Worm (Caenorhabditis elegans) whole organism, L3 larva: ENCODE measurements around the gene Y51H4A.937.
"Not testable (repeated sequence)": the region's sequence is repeated elsewhere in the genome, so short reads cannot be mapped to it uniquely, and the experiment has no call there.

Source experiments
- aly-2 ChIP-seq: fragments of 150-350 bp; optimal IDR thresholded peaks from 2 replicates; lab custom pipeline; 2014; ENCODE audit warnings: missing biosample characterization, missing genetic modification characterization
- ama-1 ChIP-seq: fragments of 150-350 bp; optimal IDR thresholded peaks from 2 replicates; lab custom pipeline; 2018
- ceh-16 ChIP-seq: sonication (generic microtip); optimal IDR thresholded peaks from 2 replicates; lab custom pipeline; 2017; ENCODE audit warnings: missing biosample characterization, missing genetic modification characterization
- ceh-28 ChIP-seq: fragments of 150-350 bp; optimal IDR thresholded peaks from 2 replicates; lab custom pipeline; 2014; ENCODE audit warnings: missing biosample characterization, missing genetic modification reagents, missing genetic modification characterization
- ceh-9 ChIP-seq: sonication (generic microtip); optimal IDR thresholded peaks from 2 replicates; lab custom pipeline; 2018; ENCODE audit warnings: missing biosample characterization, missing genetic modification characterization
- egl-27 ChIP-seq: sonication (generic microtip); optimal IDR thresholded peaks from 4 replicates; lab custom pipeline; 2017; ENCODE audit warnings: missing biosample characterization, missing genetic modification reagents, missing genetic modification characterization
- egl-5 ChIP-seq: fragments of 150-350 bp; optimal IDR thresholded peaks from 2 replicates; lab custom pipeline; 2017; ENCODE audit warnings: missing biosample characterization, missing genetic modification reagents, missing genetic modification characterization, inconsistent platforms
- elt-2 ChIP-seq: sonication (generic microtip); optimal IDR thresholded peaks from 2 replicates; lab custom pipeline; 2016; ENCODE audit warnings: missing genetic modification reagents, mild to moderate bottlenecking, missing genetic modification characterization, missing compliant biosample characterization
- fkh-10 ChIP-seq: sonication (generic microtip); optimal IDR thresholded peaks from 2 replicates; lab custom pipeline; 2017; ENCODE audit warnings: missing biosample characterization, missing genetic modification reagents, missing genetic modification characterization
- fkh-2 ChIP-seq: fragments of 150-350 bp; optimal IDR thresholded peaks from 2 replicates; lab custom pipeline; 2014; ENCODE audit warnings: missing biosample characterization, missing genetic modification reagents, missing genetic modification characterization
- fos-1 ChIP-seq: fragments of 150-350 bp; optimal IDR thresholded peaks from 2 replicates; lab custom pipeline; 2014; ENCODE audit warnings: missing biosample characterization, missing genetic modification characterization
- hmg-11 ChIP-seq: sonication (generic microtip); optimal IDR thresholded peaks from 2 replicates; lab custom pipeline; 2016; ENCODE audit warnings: missing genetic modification characterization, missing compliant biosample characterization
- jun-1 ChIP-seq: fragments of 150-350 bp; optimal IDR thresholded peaks from 2 replicates; lab custom pipeline; 2014; ENCODE audit warnings: missing biosample characterization, missing genetic modification reagents, missing genetic modification characterization
- lin-15B ChIP-seq: fragments of 150-350 bp; optimal IDR thresholded peaks from 2 replicates; lab custom pipeline; 2014; ENCODE audit warnings: missing biosample characterization, missing genetic modification characterization
- lin-39 ChIP-seq: fragments of 150-350 bp; optimal IDR thresholded peaks from 2 replicates; lab custom pipeline; 2018; ENCODE audit warnings: missing biosample characterization, missing genetic modification reagents, missing genetic modification characterization
- mdl-1 ChIP-seq: fragments of 150-350 bp; optimal IDR thresholded peaks from 2 replicates; lab custom pipeline; 2014; ENCODE audit warnings: missing biosample characterization, missing genetic modification characterization
- mml-1 ChIP-seq: fragments of 150-350 bp; sonication (generic microtip); optimal IDR thresholded peaks from 3 replicates; lab custom pipeline; 2014; ENCODE audit warnings: missing biosample characterization, missing genetic modification characterization
- nfya-1 ChIP-seq: sonication (generic microtip); optimal IDR thresholded peaks from 2 replicates; lab custom pipeline; 2017; ENCODE audit warnings: missing genetic modification characterization, mild to moderate bottlenecking, missing compliant biosample characterization, antibody characterized with exemption, moderate library complexity; ENCODE audit not compliant: insufficient read depth
- nhr-11 ChIP-seq: fragments of 150-350 bp; optimal IDR thresholded peaks from 2 replicates; lab custom pipeline; 2014; ENCODE audit warnings: missing biosample characterization, missing genetic modification characterization
- nhr-12 ChIP-seq: fragments of 150-350 bp; optimal IDR thresholded peaks from 2 replicates; lab custom pipeline; 2014; ENCODE audit warnings: missing biosample characterization, missing genetic modification characterization
- nhr-23 ChIP-seq: fragments of 150-350 bp; optimal IDR thresholded peaks from 2 replicates; lab custom pipeline; 2014; ENCODE audit warnings: missing biosample characterization, missing genetic modification reagents, missing genetic modification characterization
- nhr-25 ChIP-seq: sonication (generic microtip); optimal IDR thresholded peaks from 2 replicates; lab custom pipeline; 2017; ENCODE audit warnings: missing biosample characterization, missing genetic modification characterization
- nhr-43 ChIP-seq: sonication (generic microtip); optimal IDR thresholded peaks from 2 replicates; lab custom pipeline; 2016; ENCODE audit warnings: mild to moderate bottlenecking, missing genetic modification characterization, missing compliant biosample characterization; ENCODE audit not compliant: poor library complexity, severe bottlenecking
- pha-4 ChIP-seq: fragments of 150-350 bp; optimal IDR thresholded peaks from 2 replicates; lab custom pipeline; 2014; ENCODE audit warnings: missing biosample characterization, missing genetic modification reagents, missing genetic modification characterization
- pqm-1 ChIP-seq: fragments of 150-350 bp; optimal IDR thresholded peaks from 2 replicates; lab custom pipeline; 2017; ENCODE audit warnings: missing biosample characterization, missing genetic modification characterization, inconsistent platforms
- sea-2 ChIP-seq: fragments of 150-350 bp; sonication (generic microtip); optimal IDR thresholded peaks from 4 replicates; lab custom pipeline; 2014; ENCODE audit warnings: missing biosample characterization, missing genetic modification reagents, missing genetic modification characterization
- skn-1 ChIP-seq: fragments of 150-350 bp; optimal IDR thresholded peaks from 2 replicates; lab custom pipeline; 2014; ENCODE audit warnings: missing biosample characterization, missing genetic modification characterization
- snpc-4 ChIP-seq: fragments of 150-350 bp; optimal IDR thresholded peaks from 2 replicates; lab custom pipeline; 2014; ENCODE audit warnings: missing biosample characterization, missing genetic modification characterization
- unc-39 ChIP-seq: sonication (generic microtip); optimal IDR thresholded peaks from 4 replicates; lab custom pipeline; 2017; ENCODE audit warnings: missing biosample characterization, missing genetic modification characterization
- unc-62 ChIP-seq: fragments of 150-350 bp; sonication (generic microtip); optimal IDR thresholded peaks from 4 replicates; lab custom pipeline; 2014; ENCODE audit warnings: missing biosample characterization, missing genetic modification reagents, missing genetic modification characterization
- ztf-4 ChIP-seq: fragments of 150-350 bp; optimal IDR thresholded peaks from 2 replicates; lab custom pipeline; 2014; ENCODE audit warnings: missing biosample characterization, missing genetic modification characterization

The Y51H4A.937 gene

DNA sequence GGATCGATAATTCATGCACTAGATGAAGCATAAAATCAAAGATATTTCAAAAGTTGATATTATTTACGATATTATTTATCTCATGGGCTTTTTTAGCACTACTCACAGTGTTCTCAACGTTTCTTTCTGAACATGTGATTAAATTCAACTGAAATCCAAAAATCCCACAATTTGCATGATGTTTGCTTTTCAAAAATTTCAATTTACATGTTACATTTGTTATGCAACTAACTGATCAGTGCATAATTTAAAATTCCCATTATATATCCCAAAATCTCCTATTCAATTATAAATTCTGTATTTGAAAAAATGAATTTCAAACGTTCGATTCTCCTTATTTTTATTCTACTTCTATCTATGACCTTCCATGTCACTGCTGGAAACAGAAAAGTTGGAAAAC lies at the start of gene Y51H4A.937:
Y51H4A.937 (plus strand) TSS at position 301 of the 400 bp plus-strand sequence.
- TF ChIP-seq ceh-28 (tag; lab: Kevin White, UChicago) (no peak), mml-1 (tag; lab: Kevin White, UChicago) (no peak), nhr-43 (tag; lab: Kevin White, UChicago) (no peak), nhr-12 (tag; lab: Kevin White, UChicago) (no peak), fkh-10 (GFP tag; lab: Kevin White, UChicago) (no peak), nhr-11 (tag; lab: Kevin White, UChicago) (no peak), pqm-1 (tag; lab: Kevin White, UChicago) (no peak), mdl-1 (tag; lab: Kevin White, UChicago) (no peak)

DNA sequence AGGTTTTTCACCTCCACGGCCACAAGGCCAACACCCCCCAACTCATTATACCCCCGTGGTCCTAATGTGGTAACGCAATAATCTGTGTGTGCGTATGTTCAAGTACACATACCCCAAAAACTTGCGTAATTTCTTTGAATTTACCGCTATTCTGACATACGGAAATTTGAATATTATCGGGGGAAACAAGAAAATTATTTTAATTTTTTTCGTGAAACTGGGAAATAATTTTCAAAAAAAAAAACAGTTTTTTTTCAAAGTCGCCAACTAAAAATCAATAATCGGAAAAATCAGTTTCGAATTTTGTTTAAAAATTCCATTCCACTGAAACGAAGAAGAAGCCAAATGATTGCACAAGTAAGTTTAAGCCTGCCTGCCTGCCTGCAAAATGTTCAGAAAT lies 47.6 kb upstream of the Y51H4A.937 start, which contains the start of gene Y51H4A.938:
Y51H4A.938 (plus strand) TSS at position 301 of the 400 bp plus-strand sequence.
- TF ChIP-seq skn-1 (tag; lab: Kevin White, UChicago); elt-2; snpc-4 (tag; lab: Kevin White, UChicago): not testable (repeated sequence)

DNA sequence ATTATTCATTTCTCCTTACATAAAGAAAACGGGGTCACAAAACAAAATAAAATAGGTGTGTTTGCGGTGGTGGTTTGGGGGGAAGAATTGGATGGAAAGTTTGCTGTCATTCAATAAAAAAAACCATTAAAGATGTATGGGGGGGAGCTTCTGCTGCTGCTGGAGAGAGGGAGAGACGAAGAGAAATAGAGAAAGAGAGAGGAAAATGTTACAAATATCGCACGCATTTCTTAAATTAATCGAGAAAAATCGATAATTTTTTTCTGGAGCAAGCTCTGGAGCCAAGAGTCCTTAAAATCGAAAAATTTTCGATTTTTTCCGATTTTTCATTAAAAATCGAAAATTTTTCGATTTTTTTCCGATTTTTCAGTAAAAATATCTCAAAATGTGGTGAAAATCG lies 45.7 kb upstream of the Y51H4A.937 start:
- TF ChIP-seq nfya-1 (tag; lab: Kevin White, UChicago): no peak
- no peak for TF ChIP-seq jun-1 (tag; lab: Kevin White, UChicago)
- TF ChIP-seq egl-5: peak; percentile 88
- TF ChIP-seq nhr-12 (tag; lab: Kevin White, UChicago): no peak
- no peak for TF ChIP-seq fkh-2 (tag; lab: Kevin White, UChicago)
- peak; percentile 85 for TF ChIP-seq ceh-28 (tag; lab: Kevin White, UChicago)
- TF ChIP-seq ama-1 (lab: Kevin White, UChicago): peak; percentile 58
- TF ChIP-seq elt-2: peak; percentile 20

DNA sequence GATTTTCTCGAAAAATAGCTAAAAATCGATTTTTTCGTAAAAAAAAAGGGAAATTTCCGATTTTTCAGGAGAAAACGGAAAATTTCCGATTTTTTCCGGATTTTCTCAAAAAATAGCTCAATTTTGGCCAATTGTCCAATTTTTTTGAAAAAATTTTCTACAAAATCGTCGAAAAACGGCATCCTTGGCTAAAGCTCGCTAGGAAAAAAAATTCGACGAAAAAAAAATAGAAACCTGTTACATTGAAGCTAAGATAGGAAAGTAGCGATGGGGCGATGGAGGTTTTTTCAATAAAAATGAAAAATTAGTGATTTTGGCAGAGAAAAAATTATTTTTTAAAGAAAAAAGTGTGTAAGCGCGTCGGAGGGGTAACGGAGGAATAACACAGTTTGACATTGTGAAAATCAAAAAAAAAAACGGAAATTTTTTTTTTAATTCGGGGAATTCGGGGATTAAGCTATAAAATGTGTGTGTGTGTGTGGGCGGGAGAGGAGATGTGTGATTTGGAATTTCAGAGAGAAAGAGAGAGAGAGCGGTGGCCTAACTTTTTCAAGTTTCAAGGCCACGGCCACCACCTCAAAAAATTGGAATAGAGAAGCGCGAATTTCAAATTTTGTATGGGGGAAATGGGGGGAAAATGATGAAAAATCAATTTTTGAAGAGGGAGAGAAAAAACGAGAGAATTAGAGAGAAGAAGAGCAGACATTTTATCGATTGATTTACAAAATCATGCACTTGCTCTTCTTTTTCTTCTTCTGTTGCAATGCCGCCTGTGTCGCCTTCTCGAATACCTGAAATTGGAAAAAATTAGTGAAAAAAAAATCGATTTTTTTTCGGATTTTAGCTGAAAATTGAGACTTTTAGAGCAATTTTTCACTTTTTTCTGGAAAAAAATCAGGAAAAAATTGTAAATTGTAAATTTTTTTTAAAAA lies 44.9 kb upstream of the Y51H4A.937 start:
- no peak for TF ChIP-seq aly-2 (tag; lab: Kevin White, UChicago)
- TF ChIP-seq ceh-28 (tag; lab: Kevin White, UChicago): peak; percentile 11

DNA sequence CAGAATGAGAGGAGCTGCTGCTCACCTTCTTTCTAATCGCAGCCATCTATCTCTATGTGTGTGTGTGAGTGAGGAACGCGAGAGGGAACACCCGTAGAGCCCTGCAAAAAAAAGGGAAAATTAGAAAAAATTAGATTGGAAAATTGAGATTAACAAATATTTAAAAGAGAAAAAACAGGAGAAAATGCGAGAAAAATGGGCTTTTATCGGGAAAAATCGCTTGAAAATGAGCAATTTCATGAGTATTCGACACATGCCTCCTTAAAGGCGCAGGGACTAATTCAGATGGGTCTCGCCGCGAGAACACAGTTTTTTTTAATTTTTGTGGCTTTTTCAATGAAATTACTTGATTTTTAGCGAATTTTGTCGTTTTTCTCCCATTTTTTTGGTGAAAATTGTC lies 39.6 kb upstream of the Y51H4A.937 start, which contains the start of gene rho-1:
rho-1 (minus strand) TSS at position 101 of the 400 bp plus-strand sequence.
- TF ChIP-seq nhr-43 (tag; lab: Kevin White, UChicago) (no peak), sea-2 (no peak), egl-27 (tag; lab: Kevin White, UChicago) (no peak), lin-15B (no peak), elt-2 (no peak), fkh-2 (tag; lab: Kevin White, UChicago) (no peak), hmg-11 (tag; lab: Kevin White, UChicago) (no peak), ceh-16 (tag; lab: Kevin White, UChicago) (no peak)
- TF ChIP-seq, all 47 proteins: peak for 0

DNA sequence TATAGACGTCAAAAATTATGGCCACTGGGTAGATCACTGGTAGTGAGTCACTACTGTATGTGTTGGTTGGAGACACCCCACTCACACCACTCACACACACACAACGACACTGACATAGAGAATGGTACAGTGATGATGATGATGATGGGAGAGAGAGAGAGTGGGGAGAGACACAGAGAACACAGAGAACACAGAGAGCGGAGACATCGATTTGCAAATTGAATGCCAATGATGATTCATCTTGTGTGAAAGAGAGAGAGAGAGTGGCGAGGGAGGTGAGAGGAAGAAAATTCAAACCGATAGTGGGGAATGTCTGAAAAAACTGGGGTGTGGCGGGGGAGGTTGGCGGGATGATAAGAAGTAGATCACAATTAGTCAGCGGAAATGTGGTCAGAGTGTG lies 38.5 kb upstream of the Y51H4A.937 start:
- no peak for TF ChIP-seq sea-2
- peak; percentile 70 for TF ChIP-seq pqm-1 (tag; lab: Kevin White, UChicago)
- TF ChIP-seq unc-39: no peak
- peak; percentile 57 for TF ChIP-seq egl-5
- peak; percentile 75 for TF ChIP-seq ceh-28 (tag; lab: Kevin White, UChicago)
- TF ChIP-seq nfya-1 (tag; lab: Kevin White, UChicago): peak; percentile 43
- TF ChIP-seq unc-62: no peak
- TF ChIP-seq skn-1 (tag; lab: Kevin White, UChicago): peak; percentile 41
- TF ChIP-seq mml-1 (tag; lab: Kevin White, UChicago): no peak
- peak; percentile 66 for TF ChIP-seq nhr-23 (tag; lab: Kevin White, UChicago)
- TF ChIP-seq hmg-11 (tag; lab: Kevin White, UChicago): peak; percentile 55
- no peak for TF ChIP-seq ceh-16 (tag; lab: Kevin White, UChicago)
- peak; percentile 63 for TF ChIP-seq pha-4
- TF ChIP-seq nhr-25: peak; percentile 88
- peak; percentile 94 for TF ChIP-seq jun-1 (tag; lab: Kevin White, UChicago)
- TF ChIP-seq lin-39 (tag; lab: Kevin White, UChicago): peak; percentile 51
- TF ChIP-seq lin-15B: peak; percentile 1
- no peak for TF ChIP-seq ztf-4 (tag; lab: Kevin White, UChicago)
- TF ChIP-seq ceh-9 (tag; lab: Kevin White, UChicago): no peak
- TF ChIP-seq ama-1 (lab: Kevin White, UChicago): peak; percentile 71
- TF ChIP-seq fos-1 (tag; lab: Kevin White, UChicago): peak; percentile 83
- TF ChIP-seq elt-2: peak; percentile 76
- TF ChIP-seq, all 47 proteins: peak for 15
